Fruit fly (Drosophila melanogaster) whole organism, embryonic: ENCODE data around the gene CG5910.

Experiments
- Atf3 ChIP-seq: fragments of 200-800 bp; sonication (Bioruptor generic); optimal IDR thresholded peaks from 3 replicates; lab custom pipeline; 2016; ENCODE audit warnings: missing biosample characterization, missing genetic modification characterization
- CG11247 ChIP-seq: fragments of 200-800 bp; sonication (Bioruptor generic); IDR thresholded peaks from 2 replicates; pipeline ENCODE4 v1.3.6; 2022; ENCODE audit warnings: missing biosample characterization, missing genetic modification characterization
- CG12236 ChIP-seq: fragments of 200-800 bp; sonication (Bioruptor generic); optimal IDR thresholded peaks from 2 replicates; lab custom pipeline; 2016; ENCODE audit warnings: missing biosample characterization, missing genetic modification characterization
- CG13123 ChIP-seq: fragments of 200-800 bp; sonication (Bioruptor generic); optimal IDR thresholded peaks from 2 replicates; lab custom pipeline; 2016; ENCODE audit warnings: missing biosample characterization, missing genetic modification characterization
- CG13296 ChIP-seq: fragments of 200-800 bp; sonication (Bioruptor generic); optimal IDR thresholded peaks from 3 replicates; lab custom pipeline; 2018; ENCODE audit warnings: missing biosample characterization, mild to moderate bottlenecking, missing genetic modification characterization
- CG1602 ChIP-seq: fragments of 200-800 bp; sonication (Bioruptor generic); optimal IDR thresholded peaks from 3 replicates; lab custom pipeline; 2016; ENCODE audit warnings: missing biosample characterization, missing genetic modification characterization
- CG16779 ChIP-seq: fragments of 200-800 bp; sonication (Bioruptor generic); IDR thresholded peaks from 2 replicates; pipeline ENCODE4 v1.3.6; 2022; ENCODE audit warnings: missing biosample characterization, missing genetic modification characterization
- CG17612 ChIP-seq: fragments of 200-800 bp; sonication (Bioruptor generic); IDR thresholded peaks from 2 replicates; pipeline ENCODE4 v1.3.6; 2022; ENCODE audit warnings: missing biosample characterization, missing genetic modification characterization
- CG17802 ChIP-seq: fragments of 200-800 bp; sonication (Bioruptor generic); optimal IDR thresholded peaks from 2 replicates; lab custom pipeline; 2018; ENCODE audit warnings: missing biosample characterization, mild to moderate bottlenecking, missing genetic modification characterization, moderate library complexity
- CG42726 ChIP-seq: fragments of 200-800 bp; sonication (Bioruptor generic); IDR thresholded peaks from 2 replicates; pipeline ENCODE4 v1.3.6; 2022; ENCODE audit warnings: missing biosample characterization, missing genetic modification characterization; ENCODE audit not compliant: partially characterized antibody
- CG5245 ChIP-seq: fragments of 200-800 bp; sonication (Bioruptor generic); optimal IDR thresholded peaks from 3 replicates; lab custom pipeline; 2016; ENCODE audit warnings: missing biosample characterization, missing genetic modification characterization
- CG6813 ChIP-seq: fragments of 200-800 bp; sonication (Bioruptor generic); optimal IDR thresholded peaks from 2 replicates; lab custom pipeline; 2017; ENCODE audit warnings: missing biosample characterization, missing genetic modification characterization, mild to moderate bottlenecking, moderate library complexity, missing genetic modification reagents
- CG7357 ChIP-seq: fragments of 200-800 bp; sonication (Bioruptor generic); IDR thresholded peaks from 3 replicates; pipeline ENCODE4 v1.3.6; 2022; ENCODE audit warnings: missing biosample characterization, missing genetic modification characterization
- CG8281 ChIP-seq: fragments of 200-800 bp; sonication (Bioruptor generic); optimal IDR thresholded peaks from 2 replicates; lab custom pipeline; 2018; ENCODE audit warnings: missing biosample characterization, mild to moderate bottlenecking, missing genetic modification characterization, moderate library complexity
- CG8944 ChIP-seq: fragments of 200-800 bp; sonication (Bioruptor generic); optimal IDR thresholded peaks from 3 replicates; lab custom pipeline; 2016; ENCODE audit warnings: missing biosample characterization, missing genetic modification characterization
- CG9932 ChIP-seq: fragments of 200-800 bp; sonication (Bioruptor generic); IDR thresholded peaks from 2 replicates; pipeline ENCODE4 v1.3.6; 2022; ENCODE audit warnings: missing biosample characterization, missing genetic modification characterization
- D19B ChIP-seq: fragments of 200-800 bp; sonication (Bioruptor generic); optimal IDR thresholded peaks from 2 replicates; lab custom pipeline; 2017; ENCODE audit warnings: missing biosample characterization, mild to moderate bottlenecking, missing genetic modification characterization
- Dip2 ChIP-seq: fragments of 200-800 bp; sonication (Bioruptor generic); IDR thresholded peaks from 2 replicates; pipeline ENCODE4 v1.3.6; 2022; ENCODE audit warnings: missing biosample characterization, missing genetic modification characterization
- Hr3 ChIP-seq: fragments of 200-800 bp; sonication (Bioruptor generic); optimal IDR thresholded peaks from 3 replicates; lab custom pipeline; 2016; ENCODE audit warnings: missing biosample characterization, missing genetic modification characterization
- NK7.1 ChIP-seq: fragments of 200-800 bp; sonication (Bioruptor generic); optimal IDR thresholded peaks from 3 replicates; lab custom pipeline; 2016; ENCODE audit warnings: missing biosample characterization, missing genetic modification characterization
- Opbp ChIP-seq: fragments of 200-800 bp; sonication (Bioruptor generic); IDR thresholded peaks from 3 replicates; pipeline ENCODE4 v1.3.6; 2022; ENCODE audit warnings: missing biosample characterization, missing genetic modification characterization; ENCODE audit not compliant: partially characterized antibody
- Pdp1 ChIP-seq, 2 experiments: fragments of 200-800 bp; sonication (Bioruptor generic); optimal IDR thresholded peaks; 3 replicates each; lab custom pipeline; 2016; ENCODE audit warnings: missing biosample characterization in 2 of 2, missing genetic modification characterization in 2 of 2, mild to moderate bottlenecking in 1 of 2, moderate library complexity in 1 of 2
- Ptx1 ChIP-seq: fragments of 200-800 bp; sonication (Bioruptor generic); IDR thresholded peaks from 2 replicates; pipeline ENCODE4 v1.3.6; 2022; ENCODE audit warnings: missing biosample characterization, missing genetic modification characterization
- Six4 ChIP-seq: fragments of 200-800 bp; sonication (Bioruptor generic); optimal IDR thresholded peaks from 2 replicates; lab custom pipeline; 2016; ENCODE audit warnings: missing biosample characterization, missing genetic modification characterization
- Sox102F ChIP-seq: fragments of 200-800 bp; sonication (Bioruptor generic); optimal IDR thresholded peaks from 2 replicates; lab custom pipeline; 2018; ENCODE audit warnings: missing biosample characterization, mild to moderate bottlenecking, missing genetic modification characterization, moderate library complexity
- Sry-β ChIP-seq: fragments of 200-800 bp; sonication (Bioruptor generic); optimal IDR thresholded peaks from 2 replicates; lab custom pipeline; 2018; ENCODE audit warnings: missing biosample characterization, mild to moderate bottlenecking, missing genetic modification characterization, moderate library complexity
- ato ChIP-seq: fragments of 200-800 bp; sonication (Bioruptor generic); IDR thresholded peaks from 2 replicates; pipeline ENCODE4 v1.3.6; 2022; ENCODE audit warnings: missing biosample characterization, missing genetic modification characterization; ENCODE audit not compliant: partially characterized antibody
- br ChIP-seq: fragments of >200 bp; optimal IDR thresholded peaks from 2 replicates; lab custom pipeline; 2017
- dmrt11E ChIP-seq: fragments of 200-800 bp; sonication (Bioruptor generic); optimal IDR thresholded peaks from 3 replicates; lab custom pipeline; 2018; ENCODE audit warnings: missing biosample characterization, mild to moderate bottlenecking, missing genetic modification characterization, moderate library complexity
- dysf ChIP-seq: fragments of 200-800 bp; sonication (Bioruptor generic); IDR thresholded peaks from 3 replicates; pipeline ENCODE4 v1.3.6; 2022; ENCODE audit warnings: missing biosample characterization, missing genetic modification characterization
- ewg ChIP-seq: fragments of 200-800 bp; sonication (Bioruptor generic); optimal IDR thresholded peaks from 3 replicates; lab custom pipeline; 2017; ENCODE audit warnings: mild to moderate bottlenecking, missing biosample characterization, missing genetic modification reagents, missing genetic modification characterization
- eyg ChIP-seq: fragments of 200-800 bp; sonication (Bioruptor generic); optimal IDR thresholded peaks from 3 replicates; lab custom pipeline; 2016; ENCODE audit warnings: missing biosample characterization, missing genetic modification characterization
- grau ChIP-seq: fragments of 200-800 bp; optimal IDR thresholded peaks from 3 replicates; lab custom pipeline; 2019; ENCODE audit warnings: missing biosample characterization, mild to moderate bottlenecking, missing genetic modification characterization, moderate library complexity
- gsb ChIP-seq: fragments of 200-800 bp; sonication (Bioruptor generic); IDR thresholded peaks from 2 replicates; pipeline ENCODE4 v1.3.6; 2022; ENCODE audit warnings: missing biosample characterization, missing genetic modification characterization
- gsb-n ChIP-seq: fragments of 200-800 bp; sonication (Bioruptor generic); optimal IDR thresholded peaks from 3 replicates; lab custom pipeline; 2018; ENCODE audit warnings: missing biosample characterization, mild to moderate bottlenecking, missing genetic modification characterization
- ken ChIP-seq: fragments of 200-800 bp; sonication (Bioruptor generic); IDR thresholded peaks from 3 replicates; pipeline ENCODE4 v1.3.6; 2022; ENCODE audit warnings: missing biosample characterization, missing genetic modification characterization
- lbe ChIP-seq: fragments of 200-800 bp; sonication (Bioruptor generic); optimal IDR thresholded peaks from 2 replicates; lab custom pipeline; 2016; ENCODE audit warnings: missing biosample characterization, mild to moderate bottlenecking, missing genetic modification characterization
- lov ChIP-seq, 2 experiments: fragments of 200-800 bp in 1 of 2; fragments of >200 bp in 1 of 2; sonication (Bioruptor generic) in 1 of 2; IDR thresholded peaks in 1 of 2; optimal IDR thresholded peaks in 1 of 2; 2 replicates in 1 of 2; 3 replicates in 1 of 2; pipeline versions ENCODE4 v1.3.6 to Lab custom; 2017 to 2022; ENCODE audit warnings: missing biosample characterization in 1 of 2, missing genetic modification characterization in 1 of 2
- nmo ChIP-seq: fragments of 200-800 bp; sonication (Bioruptor generic); optimal IDR thresholded peaks from 2 replicates; lab custom pipeline; 2018; ENCODE audit warnings: missing biosample characterization, mild to moderate bottlenecking, missing genetic modification characterization, moderate library complexity
- nom ChIP-seq: fragments of 200-800 bp; sonication (Bioruptor generic); optimal IDR thresholded peaks from 2 replicates; lab custom pipeline; 2017; ENCODE audit warnings: missing biosample characterization, missing genetic modification characterization, mild to moderate bottlenecking, moderate library complexity, missing genetic modification reagents
- onecut ChIP-seq: fragments of 200-800 bp; sonication (Bioruptor generic); IDR thresholded peaks from 2 replicates; pipeline ENCODE4 v1.3.6; 2022; ENCODE audit warnings: missing biosample characterization, missing genetic modification characterization
- pzg ChIP-seq: fragments of 200-800 bp; sonication (Bioruptor generic); optimal IDR thresholded peaks from 3 replicates; lab custom pipeline; 2018; ENCODE audit warnings: missing biosample characterization, mild to moderate bottlenecking, missing genetic modification characterization, moderate library complexity
- row ChIP-seq: fragments of 200-800 bp; sonication (Bioruptor generic); IDR thresholded peaks from 3 replicates; pipeline ENCODE4 v1.3.6; 2022; ENCODE audit warnings: missing biosample characterization, missing genetic modification characterization
- schlank ChIP-seq: fragments of 200-800 bp; sonication (Bioruptor generic); optimal IDR thresholded peaks from 2 replicates; lab custom pipeline; 2018; ENCODE audit warnings: missing biosample characterization, mild to moderate bottlenecking, missing genetic modification characterization
- sim ChIP-seq: fragments of 200-800 bp; sonication (Bioruptor generic); IDR thresholded peaks from 2 replicates; pipeline ENCODE4 v1.3.6; 2022; ENCODE audit warnings: missing biosample characterization, missing genetic modification characterization
- sna ChIP-seq: fragments of 200-800 bp; sonication (Bioruptor generic); IDR thresholded peaks from 2 replicates; pipeline ENCODE4 v1.3.6; 2022; ENCODE audit warnings: missing biosample characterization, missing genetic modification characterization; ENCODE audit not compliant: partially characterized antibody
- tll ChIP-seq, 2 experiments: fragments of 200-800 bp in 1 of 2; fragments of >200 bp in 1 of 2; sonication (Bioruptor generic) in 1 of 2; optimal IDR thresholded peaks; 2 replicates each; lab custom pipeline; 2017 to 2019; ENCODE audit warnings: missing biosample characterization in 2 of 2, missing genetic modification characterization in 2 of 2, mild to moderate bottlenecking in 1 of 2, moderate library complexity in 1 of 2
- wdn ChIP-seq: fragments of 200-800 bp; sonication (Bioruptor generic); IDR thresholded peaks from 2 replicates; pipeline ENCODE4 v1.3.6; 2022; ENCODE audit warnings: missing biosample characterization, missing genetic modification characterization

The CG5910 gene

DNA sequence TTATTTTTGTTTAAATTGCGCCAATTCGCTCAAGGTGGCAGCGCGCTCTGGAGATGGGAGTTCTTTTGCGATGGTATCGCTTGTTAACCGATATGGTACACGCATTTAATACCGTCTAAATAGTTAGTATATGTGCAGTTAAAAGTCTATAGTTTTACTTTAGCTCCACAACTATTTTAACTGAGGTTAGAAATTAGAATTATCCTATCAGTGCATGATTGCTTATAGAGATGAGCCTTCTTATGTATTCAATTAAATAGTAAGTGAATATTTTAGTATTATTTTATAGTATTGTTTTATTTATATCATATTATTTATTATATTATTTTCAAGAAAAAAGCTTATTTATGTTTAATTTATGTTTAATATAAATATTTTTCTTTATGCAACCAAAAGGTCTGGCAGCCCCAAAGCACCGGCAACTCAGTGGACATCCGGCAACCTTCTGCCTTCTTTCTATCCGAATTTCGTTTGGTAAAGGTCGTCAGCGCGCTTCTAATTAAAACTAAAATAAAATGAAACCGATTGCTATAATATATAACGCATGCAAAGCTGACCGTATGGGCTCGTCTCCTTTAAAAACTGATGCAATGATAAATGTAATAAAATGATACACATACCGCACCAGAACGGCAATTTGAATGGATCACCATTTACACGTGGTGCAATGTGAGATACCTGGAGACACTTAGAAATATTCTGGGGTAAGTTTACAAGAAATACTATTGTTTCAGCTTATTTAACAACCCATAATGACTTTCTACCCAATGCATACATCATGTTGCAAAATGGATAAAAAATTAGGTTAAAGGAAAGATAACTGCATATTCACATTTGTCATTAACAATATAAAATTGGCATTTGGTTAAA, 10.8 kb downstream of the CG5910 start, which contains the start of gene CG5199 (continued):
- TF ChIP-seq ken (GFP tag; lab: Robert Waterston, UW) (0 out of 3 replicates have a peak, but pooled peaks have one; percentile 18), dysf (GFP tag; lab: Robert Waterston, UW) (peak; percentile 77), CG11247 (GFP tag; lab: Robert Waterston, UW) (no peak), pzg (GFP tag; lab: Kevin White, UChicago) (peak; percentile 41), dmrt11E (tag; lab: Kevin White, UChicago) (peak; percentile 82), lbe (GFP tag; lab: Kevin White, UChicago) (peak; percentile 1), row (peak; percentile 80), CG16779 (GFP tag; lab: Robert Waterston, UW) (no peak), CG8281 (tag; lab: Kevin White, UChicago) (peak; percentile 17), Hr3 (peak; percentile 79), ato (GFP tag; lab: Robert Waterston, UW) (peak; percentile 32; the same call in 1 of the 2 replicates), nmo (GFP tag; lab: Kevin White, UChicago) (peak; percentile 88), grau (tag; lab: Kevin White, UChicago) (peak; percentile 76), schlank (no peak), sna (GFP tag; lab: Robert Waterston, UW) (peak; percentile 60; the same call in 1 of the 2 replicates), CG17612 (GFP tag; lab: Robert Waterston, UW) (no peak), CG42726 (peak; percentile 86), CG12236 (GFP tag; lab: Kevin White, UChicago) (no peak), Opbp (GFP tag; lab: Robert Waterston, UW) (peak; percentile 82), Atf3 (GFP tag; lab: Kevin White, UChicago) (no peak), eyg (no peak), wdn (GFP tag; lab: Robert Waterston, UW) (no peak), Pdp1 (GFP tag; optimal IDR thresholded peaks at IDR 0.05; lab: Kevin White, UChicago) (peak in 1 of 2 experiments; percentile 56), CG8944 (GFP tag; lab: Kevin White, UChicago) (peak; percentile 11), br (no peak), Sry-β (GFP tag; lab: Kevin White, UChicago) (peak; percentile 37), lov (optimal IDR thresholded peaks at IDR 0.05; lab: Kevin White, UChicago) (no peak), lov (GFP tag; IDR thresholded peaks at IDR 0.05; lab: Robert Waterston, UW) (no peak), sim (GFP tag; lab: Robert Waterston, UW) (no peak), gsb-n (tag; lab: Kevin White, UChicago) (peak; percentile 70), CG13296 (peak; percentile 54), CG6813 (GFP tag; lab: Kevin White, UChicago) (peak; percentile 37), gsb (GFP tag; lab: Robert Waterston, UW) (peak; percentile 44; the same call in 1 of the 2 replicates), nom (GFP tag; lab: Kevin White, UChicago) (no peak), CG1602 (GFP tag; lab: Kevin White, UChicago) (peak; percentile 56), Ptx1 (GFP tag; lab: Robert Waterston, UW) (peak; percentile 80), CG7357 (GFP tag; lab: Robert Waterston, UW) (no peak), NK7.1 (GFP tag; lab: Kevin White, UChicago) (no peak), Sox102F (GFP tag; lab: Kevin White, UChicago) (peak; percentile 61), D19B (GFP tag; lab: Kevin White, UChicago) (peak; percentile 89), tll (GFP tag; optimal IDR thresholded peaks at IDR 0.05; lab: Kevin White, UChicago) (no peak), Six4 (GFP tag; lab: Kevin White, UChicago) (peak; percentile 43), onecut (no peak), CG17802 (tag; lab: Kevin White, UChicago) (peak; percentile 1), ewg (GFP tag; lab: Kevin White, UChicago) (peak; percentile 29), CG5245 (GFP tag; lab: Kevin White, UChicago) (no peak), CG13123 (GFP tag; lab: Kevin White, UChicago) (no peak), CG9932 (GFP tag; lab: Robert Waterston, UW) (peak; percentile 71), Dip2 (GFP tag; lab: Robert Waterston, UW) (no peak)
